Worm (Caenorhabditis elegans) whole organism, mixed stage, embryonic: ENCODE measurements around the gene D1086.21.

Source experiments
- lsy-2 ChIP-seq: fragments of 150-350 bp; optimal IDR thresholded peaks from 2 replicates; lab custom pipeline; 2014; ENCODE audit warnings: missing biosample characterization, missing genetic modification characterization
- mep-1 ChIP-seq: fragments of 150-350 bp; optimal IDR thresholded peaks from 2 replicates; lab custom pipeline; 2017; ENCODE audit warnings: missing biosample characterization, missing genetic modification reagents, missing genetic modification characterization, inconsistent platforms

DNA sequence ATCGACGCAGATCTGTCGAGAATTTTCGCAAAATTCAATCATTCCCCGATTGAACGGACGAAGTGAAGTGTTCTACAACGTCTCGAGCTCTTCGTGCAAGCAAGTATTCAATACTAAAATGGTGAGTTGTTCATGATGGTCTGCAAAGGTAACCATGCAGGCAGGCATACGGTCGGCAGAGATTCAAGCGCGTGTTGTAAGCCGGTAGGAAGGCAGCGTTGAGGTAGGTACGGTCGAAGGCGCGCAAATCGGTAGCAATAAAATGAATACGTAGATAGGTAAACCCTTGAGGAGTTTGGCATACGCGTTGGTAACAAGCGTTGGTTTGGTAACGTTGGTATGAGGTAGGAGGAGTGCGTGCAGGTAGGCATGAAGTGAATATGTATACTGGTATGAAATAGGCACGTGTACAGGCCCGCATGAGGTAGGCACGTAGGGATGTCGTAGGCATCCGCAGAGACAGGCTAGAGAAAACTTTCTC is 3.3 kb downstream of the D1086.21 start, which contains the start of gene D1086.17:
- no peak for TF ChIP-seq lsy-2 (tag; lab: Kevin White, UChicago)
- TF ChIP-seq mep-1 (tag; lab: Kevin White, UChicago), result no peak
